Fruit fly (Drosophila melanogaster): ENCODE measurements around the gene CG43390.
A peak's percentile ranks its signal among the peaks of the same experiment; 100 is the strongest.

The CG43390 gene

dm6 chr3L:11534391-11535246 lies 45.1 kb downstream of the CG43390 start (continued):
- TF ChIP-seq seq (GFP tag; IDR thresholded peaks at IDR 0.05) = no peak
- TF ChIP-seq CG7357 (GFP tag; IDR thresholded peaks at IDR 0.05) = 0 out of 3 replicates have a peak, but pooled peaks have one; percentile 39
- no peak for TF ChIP-seq CG11723 (GFP tag; optimal IDR thresholded peaks at IDR 0.05)
- TF ChIP-seq Fer3 (tag; optimal IDR thresholded peaks at IDR 0.05) = no peak
- TF ChIP-seq Taf1 (GFP tag; IDR thresholded peaks at IDR 0.05) = no peak
- no peak for TF ChIP-seq corto (GFP tag; optimal IDR thresholded peaks at IDR 0.05)
- TF ChIP-seq bigmax (GFP tag; optimal IDR thresholded peaks at IDR 0.05) = no peak
- TF ChIP-seq Sin3A (optimal IDR thresholded peaks at IDR 0.05) = no peak
- peak; percentile 29 for TF ChIP-seq Deaf1 (tag; optimal IDR thresholded peaks at IDR 0.05)
- no peak for TF ChIP-seq CG4328 (GFP tag; optimal IDR thresholded peaks at IDR 0.05)
- TF ChIP-seq CG2120 (GFP tag; optimal IDR thresholded peaks at IDR 0.05) = no peak
- no peak for TF ChIP-seq trh (GFP tag; optimal IDR thresholded peaks at IDR 0.05)
- TF ChIP-seq unpg (GFP tag; optimal IDR thresholded peaks at IDR 0.05) = no peak
- no peak for TF ChIP-seq CG12236 (GFP tag; optimal IDR thresholded peaks at IDR 0.05)
- TF ChIP-seq CG3163 (GFP tag; optimal IDR thresholded peaks at IDR 0.05) = no peak
- TF ChIP-seq CG17829 (tag; optimal IDR thresholded peaks at IDR 0.05) = peak; percentile 3
- TF ChIP-seq gce (GFP tag; IDR thresholded peaks at IDR 0.05) = no peak
- no peak for TF ChIP-seq TFAM (GFP tag; optimal IDR thresholded peaks at IDR 0.05)
- TF ChIP-seq CG30020 (tag; optimal IDR thresholded peaks at IDR 0.05) = no peak
- TF ChIP-seq CG7372 (GFP tag; IDR thresholded peaks at IDR 0.05) = no peak
- no peak for TF ChIP-seq grn (GFP tag; optimal IDR thresholded peaks at IDR 0.05)
- TF ChIP-seq B-H1 (GFP tag; IDR thresholded peaks at IDR 0.05) = no peak; the same call in 2 of the 3 replicates
- TF ChIP-seq sim (GFP tag; IDR thresholded peaks at IDR 0.05) = no peak
- peak; percentile 51; the same call in 1 of the 2 replicates for TF ChIP-seq Rfx (GFP tag; IDR thresholded peaks at IDR 0.05)
- TF ChIP-seq Camta (GFP tag; optimal IDR thresholded peaks at IDR 0.05) = no peak
- TF ChIP-seq CG11247 (GFP tag; IDR thresholded peaks at IDR 0.05) = no peak
- TF ChIP-seq Ets65A (GFP tag) = no peak
- TF ChIP-seq CG2712 (tag; optimal IDR thresholded peaks at IDR 0.05) = peak; percentile 4
- 0 out of 2 replicates have a peak, but pooled peaks have one; percentile 13 for TF ChIP-seq esg (GFP tag; conservative IDR thresholded peaks at IDR 0.05)
- TF ChIP-seq fu2 (GFP tag; optimal IDR thresholded peaks at IDR 0.05) = no peak
- no peak for TF ChIP-seq gsb-n (tag; optimal IDR thresholded peaks at IDR 0.05)
- TF ChIP-seq CG15269 (tag; optimal IDR thresholded peaks at IDR 0.05) = peak; percentile 51
- TF ChIP-seq nerfin-1 (tag; optimal IDR thresholded peaks at IDR 0.05) = no peak
- no peak for TF ChIP-seq psq (GFP tag; optimal IDR thresholded peaks at IDR 0.05)
- TF ChIP-seq CG3726 (GFP tag; IDR thresholded peaks at IDR 0.05) = no peak
- no peak for TF ChIP-seq CG31365 (tag; optimal IDR thresholded peaks at IDR 0.05)
- TF ChIP-seq grau (tag; optimal IDR thresholded peaks at IDR 0.05) = peak; percentile 88
- no peak for TF ChIP-seq CG9817 (tag; optimal IDR thresholded peaks at IDR 0.05)
- no peak for TF ChIP-seq slp2 (GFP tag; optimal IDR thresholded peaks at IDR 0.05)
- TF ChIP-seq bab2 (GFP tag; optimal IDR thresholded peaks at IDR 0.05) = no peak
- no peak for TF ChIP-seq CG43689 (GFP tag; IDR thresholded peaks at IDR 0.05)
- no peak for TF ChIP-seq CG6683 (GFP tag; optimal IDR thresholded peaks at IDR 0.05)
- no peak for TF ChIP-seq sna (GFP tag; IDR thresholded peaks at IDR 0.05; ENCODE audit: partially characterized antibody)
- no peak for TF ChIP-seq tll (GFP tag; optimal IDR thresholded peaks at IDR 0.05)
- TF ChIP-seq sens (GFP tag) = no peak
- no peak for TF ChIP-seq NFAT (GFP tag; IDR thresholded peaks at IDR 0.05)
- TF ChIP-seq Hand (GFP tag; optimal IDR thresholded peaks at IDR 0.05) = no peak
- no peak for TF ChIP-seq dan (GFP tag; IDR thresholded peaks at IDR 0.05)
- no peak for TF ChIP-seq Ssrp (tag; optimal IDR thresholded peaks at IDR 0.05)
- TF ChIP-seq CG2678 (tag; optimal IDR thresholded peaks at IDR 0.05) = peak; percentile 60
